Fruit fly (Drosophila melanogaster): ENCODE measurements around the gene CG33257.
A peak's percentile ranks its signal among the peaks of the same experiment; 100 is the strongest.

Gene CG33257

DNA sequence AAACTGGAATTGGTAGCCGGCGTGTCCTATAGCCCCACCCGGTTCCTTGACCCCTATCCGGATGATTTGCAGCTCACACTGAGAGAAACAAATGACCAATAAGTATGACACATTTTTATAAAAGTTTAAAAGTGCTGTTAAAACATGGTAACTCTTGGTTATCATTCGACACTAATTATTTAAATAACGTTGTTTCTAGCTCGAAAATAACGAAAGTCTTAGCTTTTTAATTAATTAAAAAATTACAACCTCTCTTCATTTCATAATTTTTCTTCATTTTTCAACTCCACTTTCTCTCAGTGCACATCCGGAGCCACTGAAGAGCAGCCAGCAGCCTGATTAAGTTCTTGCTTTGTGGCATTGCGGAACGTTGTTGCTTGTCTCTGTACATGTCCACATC, 18.1 kb downstream of the CG33257 start:
- TF ChIP-seq fd64A (GFP tag; optimal IDR thresholded peaks at IDR 0.05) (no peak), CG4424 (GFP tag; optimal IDR thresholded peaks at IDR 0.05) (peak; percentile 9), sens (GFP tag) (peak; percentile 75), Hsf (GFP tag; optimal IDR thresholded peaks at IDR 0.05) (peak; percentile 6), Sox100B (GFP tag; optimal IDR thresholded peaks at IDR 0.05) (peak; percentile 6), fd96Cb (tag; optimal IDR thresholded peaks at IDR 0.05) (peak; percentile 13), CG10979 (tag; optimal IDR thresholded peaks at IDR 0.05) (peak; percentile 16), slou (GFP tag; optimal IDR thresholded peaks at IDR 0.05) (no peak), CG7839 (tag; optimal IDR thresholded peaks at IDR 0.05) (peak; percentile 8), lbe (GFP tag; optimal IDR thresholded peaks at IDR 0.05) (peak; percentile 47), Blimp-1 (GFP tag; optimal IDR thresholded peaks at IDR 0.05) (peak; percentile 30), bsh (GFP tag; optimal IDR thresholded peaks at IDR 0.05) (peak in 1 of 2 experiments; percentile 64), wdn (GFP tag; IDR thresholded peaks at IDR 0.05) (no peak), Med (GFP tag) (peak; percentile 44), Drgx (GFP tag; IDR thresholded peaks at IDR 0.05) (peak; percentile 63), grau (tag; optimal IDR thresholded peaks at IDR 0.05) (peak; percentile 5), nom (GFP tag; optimal IDR thresholded peaks at IDR 0.05) (peak; percentile 89), CG12391 (tag; optimal IDR thresholded peaks at IDR 0.05) (peak; percentile 1), CG10274 (GFP tag; optimal IDR thresholded peaks at IDR 0.05) (no peak)

dm6 chr3L:16364599-16364998, 18.5 kb downstream of the CG33257 start, which contains the start of gene Cpr72Eb:
Gene Cpr72Eb, plus strand, starts transcription at chr3L:16364899.
- TF ChIP-seq cg (GFP tag; optimal IDR thresholded peaks at IDR 0.05) = no peak
- TF ChIP-seq CG7357 (GFP tag; IDR thresholded peaks at IDR 0.05) = no peak
- no peak for TF ChIP-seq CG9932 (GFP tag; IDR thresholded peaks at IDR 0.05)
- no peak for TF ChIP-seq CG6689 (GFP tag; IDR thresholded peaks at IDR 0.05)
- no peak for TF ChIP-seq hth (optimal IDR thresholded peaks at IDR 0.05)
- TF ChIP-seq CG10321 (GFP tag; IDR thresholded peaks at IDR 0.05) = no peak
- TF ChIP-seq Hr39 (optimal IDR thresholded peaks at IDR 0.05) = no peak

dm6 chr3L:16367240-16367639, 21.1 kb downstream of the CG33257 start, which contains the start of gene Cpr72Ec:
Gene Cpr72Ec, minus strand, starts transcription at chr3L:16367340.
- TF ChIP-seq chinmo (GFP tag; IDR thresholded peaks at IDR 0.05; ENCODE audit: partially characterized antibody) (0 out of 4 replicates have a peak, but pooled peaks have one; percentile 22), CG4404 (GFP tag; IDR thresholded peaks at IDR 0.05) (no peak)

dm6 chr3L:16368199-16368598, 22.1 kb downstream of the CG33257 start, which contains the start of gene CG4842:
Gene CG4842, plus strand, starts transcription at chr3L:16368389.
- TF ChIP-seq chinmo (GFP tag; IDR thresholded peaks at IDR 0.05; ENCODE audit: partially characterized antibody) = 0 out of 4 replicates have a peak, but pooled peaks have one; percentile 57
- TF ChIP-seq Nf-YB (GFP tag; optimal IDR thresholded peaks at IDR 0.05) = no peak
- peak; percentile 29 for TF ChIP-seq sug (tag; optimal IDR thresholded peaks at IDR 0.05)
- no peak for TF ChIP-seq toy (GFP tag; IDR thresholded peaks at IDR 0.05)
- TF ChIP-seq usp (GFP tag; optimal IDR thresholded peaks at IDR 0.05) = no peak
- peak; percentile 46 for TF ChIP-seq Med (GFP tag)
- peak in 1 of 2 experiments; percentile 28 for TF ChIP-seq Trl (optimal IDR thresholded peaks at IDR 0.05)
- no peak for TF ChIP-seq Trl (GFP tag; optimal IDR thresholded peaks at IDR 0.05)

- no peak for TF ChIP-seq CG15601 (tag; optimal IDR thresholded peaks at IDR 0.05)
- TF ChIP-seq Usf (GFP tag; optimal IDR thresholded peaks at IDR 0.05) = no peak
- no peak for TF ChIP-seq seq (GFP tag; IDR thresholded peaks at IDR 0.05)
Observed at dm6 chr3L:16369526-16369925, 23.4 kb downstream of the CG33257 start, which contains the start of gene CG18814. Gene CG18814, plus strand, starts transcription at chr3L:16369826.
